Worm (Caenorhabditis elegans) whole organism, L4 larva: Measurements from ENCODE around the gene K11H12.8.

Source experiments
- F26F4.8 ChIP-seq: fragments of 200-800 bp; sonication (Bioruptor generic); conservative IDR thresholded peaks from 2 replicates; pipeline ENCODE4 v1.3.6; 2022; ENCODE audit warnings: missing genetic modification characterization, missing compliant biosample characterization
- T20F7.1 ChIP-seq: fragments of 200-800 bp; sonication (Bioruptor generic); optimal IDR thresholded peaks from 2 replicates; lab custom pipeline; 2018; ENCODE audit warnings: mild to moderate bottlenecking, missing genetic modification characterization, missing compliant biosample characterization
- Y105C5A.15 ChIP-seq: fragments of 200-800 bp; sonication (Bioruptor generic); IDR thresholded peaks from 2 replicates; pipeline ENCODE4 v1.3.6; 2022; ENCODE audit warnings: missing genetic modification characterization, missing compliant biosample characterization
- Y5F2A.4 ChIP-seq: fragments of 200-800 bp; sonication (Bioruptor generic); optimal IDR thresholded peaks from 2 replicates; lab custom pipeline; 2018; ENCODE audit warnings: mild to moderate bottlenecking, missing genetic modification characterization, missing compliant biosample characterization
- aha-1 ChIP-seq: fragments of 150-350 bp; peaks from one replicate; lab custom pipeline; 2014; ENCODE audit warnings: missing biosample characterization, missing genetic modification characterization
- aly-2 ChIP-seq: sonication (generic microtip); optimal IDR thresholded peaks from 2 replicates; lab custom pipeline; 2018; ENCODE audit warnings: missing biosample characterization, missing genetic modification characterization
- ama-1 ChIP-seq: fragments of 150-350 bp; optimal IDR thresholded peaks from 2 replicates; lab custom pipeline; 2014; ENCODE audit warnings: inconsistent platforms, mixed read lengths
- ceh-44 ChIP-seq: fragments of 200-800 bp; sonication (Bioruptor generic); IDR thresholded peaks from 2 replicates; pipeline ENCODE4 v1.3.6; 2022; ENCODE audit warnings: missing genetic modification reagents, missing genetic modification characterization, missing compliant biosample characterization
- ceh-82 ChIP-seq: sonication (generic microtip); optimal IDR thresholded peaks from 2 replicates; lab custom pipeline; 2017; ENCODE audit warnings: missing biosample characterization, missing genetic modification characterization
- cey-2 ChIP-seq: sonication (generic microtip); optimal IDR thresholded peaks from 3 replicates; lab custom pipeline; 2017; ENCODE audit warnings: missing genetic modification characterization, mild to moderate bottlenecking, missing compliant biosample characterization, antibody characterized with exemption, borderline replicate concordance; ENCODE audit not compliant: insufficient read depth
- daf-12 ChIP-seq: fragments of 150-350 bp; optimal IDR thresholded peaks from 2 replicates; lab custom pipeline; 2014; ENCODE audit warnings: missing biosample characterization, missing genetic modification reagents, missing genetic modification characterization
- daf-16 ChIP-seq, 3 experiments: sonication (generic microtip); optimal IDR thresholded peaks; 2 replicates each; lab custom pipeline; 2016 to 2017; ENCODE audit warnings: missing genetic modification characterization in 3 of 3, missing genetic modification reagents in 3 of 3, mild to moderate bottlenecking in 2 of 3, missing compliant biosample characterization in 2 of 3, missing biosample characterization in 1 of 3, moderate library complexity in 1 of 3
- daf-8 ChIP-seq: fragments of 200-800 bp; sonication (Bioruptor generic); IDR thresholded peaks from 2 replicates; pipeline ENCODE4 v1.3.6; 2022; ENCODE audit warnings: missing genetic modification characterization, missing compliant biosample characterization
- dmd-6 ChIP-seq: fragments of 200-800 bp; sonication (Bioruptor generic); IDR thresholded peaks from 2 replicates; pipeline ENCODE4 v1.3.6; 2022; ENCODE audit warnings: missing genetic modification reagents, missing genetic modification characterization, missing compliant biosample characterization
- dmd-9 ChIP-seq: fragments of 200-800 bp; sonication (Bioruptor generic); IDR thresholded peaks from 2 replicates; pipeline ENCODE4 v1.3.6; 2022; ENCODE audit warnings: missing genetic modification reagents, missing genetic modification characterization, missing compliant biosample characterization
- duxl-1 ChIP-seq: sonication (generic microtip); optimal IDR thresholded peaks from 2 replicates; lab custom pipeline; 2016; ENCODE audit warnings: mild to moderate bottlenecking, missing genetic modification characterization, moderate library complexity, missing compliant biosample characterization; ENCODE audit not compliant: poor library complexity
- dve-1 ChIP-seq: sonication (generic microtip); optimal IDR thresholded peaks from 2 replicates; lab custom pipeline; 2017; ENCODE audit warnings: antibody characterized with exemption, mild to moderate bottlenecking, missing genetic modification characterization, missing compliant biosample characterization; ENCODE audit not compliant: insufficient read depth
- egl-43 ChIP-seq: fragments of 200-800 bp; sonication (Bioruptor generic); IDR thresholded peaks from 2 replicates; pipeline ENCODE4 v1.3.6; 2022; ENCODE audit warnings: missing genetic modification reagents, missing genetic modification characterization, missing compliant biosample characterization
- hif-1 ChIP-seq, 2 experiments: sonication (generic microtip); optimal IDR thresholded peaks; 2 replicates each; lab custom pipeline; 2016 to 2017; ENCODE audit warnings: missing compliant biosample characterization in 2 of 2, missing genetic modification characterization in 2 of 2, missing genetic modification reagents in 2 of 2, missing genotype in 2 of 2, mild to moderate bottlenecking in 1 of 2
- hlh-30 ChIP-seq: sonication (generic microtip); optimal IDR thresholded peaks from 2 replicates; lab custom pipeline; 2017; ENCODE audit warnings: antibody characterized with exemption, mild to moderate bottlenecking, missing genetic modification characterization, missing compliant biosample characterization; ENCODE audit not compliant: insufficient read depth
- hmg-1.1 ChIP-seq: fragments of 200-800 bp; sonication (Bioruptor generic); IDR thresholded peaks from 2 replicates; pipeline ENCODE4 v1.3.6; 2022; ENCODE audit warnings: missing genetic modification reagents, missing genetic modification characterization, missing compliant biosample characterization
- jun-1 ChIP-seq: fragments of 150-350 bp; optimal IDR thresholded peaks from 2 replicates; lab custom pipeline; 2014; ENCODE audit warnings: missing biosample characterization, missing genetic modification reagents, missing genetic modification characterization
- lin-15B ChIP-seq: fragments of 150-350 bp; sonication (generic microtip); optimal IDR thresholded peaks from 3 replicates; lab custom pipeline; 2014; ENCODE audit warnings: missing biosample characterization, missing genetic modification characterization
- lin-29 ChIP-seq: fragments of 200-800 bp; sonication (Bioruptor generic); IDR thresholded peaks from 2 replicates; pipeline ENCODE4 v1.3.6; 2022; ENCODE audit warnings: missing genetic modification reagents, missing genetic modification characterization, missing compliant biosample characterization
- lsy-2 ChIP-seq, 2 experiments: fragments of 150-350 bp in 1 of 2; sonication (generic microtip) in 1 of 2; optimal IDR thresholded peaks; 2 replicates each; lab custom pipeline; 2014 to 2017; ENCODE audit warnings: missing biosample characterization in 2 of 2, missing genetic modification characterization in 2 of 2
- madf-9 ChIP-seq: fragments of 200-800 bp; sonication (Bioruptor generic); conservative IDR thresholded peaks from 2 replicates; pipeline ENCODE4 v1.3.6; 2022; ENCODE audit warnings: missing genetic modification reagents, missing genetic modification characterization, missing compliant biosample characterization
- mdl-1 ChIP-seq, 2 experiments: fragments of 150-350 bp in 1 of 2; sonication (generic microtip) in 1 of 2; optimal IDR thresholded peaks; 2 replicates each; lab custom pipeline; 2014 to 2017; ENCODE audit warnings: missing biosample characterization in 2 of 2, missing genetic modification characterization in 2 of 2
- mdt-29 ChIP-seq: fragments of 200-800 bp; sonication (Bioruptor generic); IDR thresholded peaks from 2 replicates; pipeline ENCODE4 v1.3.6; 2022; ENCODE audit warnings: missing genetic modification reagents, missing genetic modification characterization, missing compliant biosample characterization
- mes-2 ChIP-seq: sonication (generic microtip); optimal IDR thresholded peaks from 2 replicates; lab custom pipeline; 2016; ENCODE audit warnings: missing genotype, mild to moderate bottlenecking, missing genetic modification characterization, missing compliant biosample characterization; ENCODE audit not compliant: poor library complexity, severe bottlenecking
- mxl-2 ChIP-seq: fragments of 200-800 bp; sonication (Bioruptor generic); conservative IDR thresholded peaks from 2 replicates; pipeline ENCODE4 v1.3.6; 2022; ENCODE audit warnings: missing genetic modification reagents, missing genetic modification characterization, missing compliant biosample characterization
- nhr-102 ChIP-seq: sonication (generic microtip); optimal IDR thresholded peaks from 2 replicates; lab custom pipeline; 2016; ENCODE audit warnings: mild to moderate bottlenecking, missing genetic modification characterization, moderate library complexity, missing compliant biosample characterization
- nhr-237 ChIP-seq: sonication (generic microtip); optimal IDR thresholded peaks from 2 replicates; lab custom pipeline; 2017; ENCODE audit warnings: missing biosample characterization, missing genetic modification characterization
- nhr-25 ChIP-seq: sonication (generic microtip); optimal IDR thresholded peaks from 2 replicates; lab custom pipeline; 2017; ENCODE audit warnings: missing genetic modification characterization, mild to moderate bottlenecking, missing compliant biosample characterization, antibody characterized with exemption, moderate library complexity, borderline replicate concordance; ENCODE audit not compliant: insufficient read depth
- nhr-28 ChIP-seq: fragments of 150-350 bp; optimal IDR thresholded peaks from 2 replicates; lab custom pipeline; 2014; ENCODE audit warnings: missing biosample characterization, missing genetic modification characterization
- nhr-48 ChIP-seq: sonication (generic microtip); optimal IDR thresholded peaks from 2 replicates; lab custom pipeline; 2016; ENCODE audit warnings: mild to moderate bottlenecking, missing genetic modification characterization, missing compliant biosample characterization
- nhr-6 ChIP-seq: fragments of 150-350 bp; optimal IDR thresholded peaks from 2 replicates; lab custom pipeline; 2014; ENCODE audit warnings: missing biosample characterization, missing genetic modification characterization
- pha-4 ChIP-seq, 2 experiments: fragments of 150-350 bp in 1 of 2; fragments of 200-800 bp in 1 of 2; sonication (Bioruptor generic) in 1 of 2; IDR thresholded peaks in 1 of 2; optimal IDR thresholded peaks in 1 of 2; 2 replicates each; pipeline versions ENCODE4 v1.3.6 to Lab custom; 2014 to 2022; ENCODE audit warnings: missing genetic modification characterization in 2 of 2, missing genetic modification reagents in 2 of 2, missing biosample characterization in 1 of 2, missing compliant biosample characterization in 1 of 2
- php-3 ChIP-seq: fragments of 200-800 bp; sonication (Bioruptor generic); IDR thresholded peaks from 2 replicates; pipeline ENCODE4 v1.3.6; 2022; ENCODE audit warnings: missing genetic modification reagents, missing genetic modification characterization, missing compliant biosample characterization
- pqm-1 ChIP-seq: sonication (generic microtip); optimal IDR thresholded peaks from 2 replicates; lab custom pipeline; 2017; ENCODE audit warnings: missing biosample characterization, missing genetic modification characterization
- saeg-2 ChIP-seq: fragments of 200-800 bp; sonication (Bioruptor generic); IDR thresholded peaks from 2 replicates; pipeline ENCODE4 v1.3.6; 2022; ENCODE audit warnings: missing genetic modification reagents, missing genetic modification characterization, missing compliant biosample characterization
- sdz-12 ChIP-seq: fragments of 200-800 bp; sonication (Bioruptor generic); optimal IDR thresholded peaks from 2 replicates; lab custom pipeline; 2018; ENCODE audit warnings: mild to moderate bottlenecking, missing genetic modification characterization, missing compliant biosample characterization
- skn-1 ChIP-seq: fragments of 150-350 bp; optimal IDR thresholded peaks from 2 replicates; lab custom pipeline; 2014; ENCODE audit warnings: missing biosample characterization, missing genetic modification characterization
- tag-97 ChIP-seq: fragments of 200-800 bp; sonication (Bioruptor generic); IDR thresholded peaks from 2 replicates; pipeline ENCODE4 v1.3.6; 2022; ENCODE audit warnings: missing genetic modification characterization, missing compliant biosample characterization
- zag-1 ChIP-seq: fragments of 150-350 bp; optimal IDR thresholded peaks from 2 replicates; lab custom pipeline; 2014; ENCODE audit warnings: missing biosample characterization, missing genetic modification characterization
- ztf-11 ChIP-seq: fragments of 150-350 bp; optimal IDR thresholded peaks from 2 replicates; lab custom pipeline; 2014; ENCODE audit warnings: missing biosample characterization, missing genetic modification characterization

Gene K11H12.8

DNA sequence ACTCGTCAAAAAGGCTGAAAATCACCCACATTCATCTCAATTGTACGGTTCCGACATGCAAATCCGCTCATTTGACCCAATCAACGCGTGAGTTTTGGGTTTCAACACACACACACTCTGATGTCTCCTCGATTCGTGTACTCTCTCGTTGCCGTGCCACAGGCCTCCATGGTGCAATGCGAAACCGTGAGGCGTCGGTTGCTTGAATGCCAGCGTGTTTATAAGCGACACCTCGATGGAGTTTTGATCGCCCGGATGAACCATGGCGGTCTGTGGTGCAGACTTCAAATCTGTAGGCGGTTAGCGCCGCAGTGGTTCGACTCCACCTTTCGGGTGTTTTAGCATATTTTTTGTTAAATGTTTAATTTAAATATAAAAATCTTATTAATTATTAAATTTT lies 2.7 kb downstream of the K11H12.8 start (continued):
- peak; percentile 70 for TF ChIP-seq duxl-1
- peak in 1 of 2 experiments; percentile 32 for TF ChIP-seq mdl-1 (tag; optimal IDR thresholded peaks at IDR 0.05; lab: Kevin White, UChicago)
- TF ChIP-seq jun-1 (tag; lab: Kevin White, UChicago): no peak
- TF ChIP-seq pha-4 (GFP tag; IDR thresholded peaks at IDR 0.05; lab: Robert Waterston, UW): 0 out of 2 replicates have a peak, but pooled peaks have one; percentile 23
- TF ChIP-seq pha-4 (tag; optimal IDR thresholded peaks at IDR 0.05; lab: Kevin White, UChicago): no peak
- no peak for TF ChIP-seq dmd-9 (GFP tag; lab: Robert Waterston, UW)
- TF ChIP-seq hmg-1.1 (GFP tag; lab: Robert Waterston, UW): peak; percentile 61; the same call in 1 of the 2 replicates
- TF ChIP-seq dmd-6 (GFP tag; lab: Robert Waterston, UW): peak; percentile 29; the same call in 1 of the 2 replicates
- no peak for TF ChIP-seq ceh-44 (GFP tag; lab: Robert Waterston, UW)
- TF ChIP-seq daf-12: no peak
- TF ChIP-seq sdz-12 (GFP tag; lab: Kevin White, UChicago): no peak
- TF ChIP-seq zag-1 (tag; lab: Kevin White, UChicago): no peak
- no peak for TF ChIP-seq nhr-237 (tag; lab: Kevin White, UChicago)
- no peak for TF ChIP-seq skn-1 (tag; lab: Kevin White, UChicago)
- no peak for TF ChIP-seq tag-97 (GFP tag; lab: Robert Waterston, UW)
- no peak for TF ChIP-seq mxl-2
- no peak for TF ChIP-seq pqm-1
- no peak for TF ChIP-seq lin-15B (tag; lab: Kevin White, UChicago)
- TF ChIP-seq php-3 (GFP tag; lab: Robert Waterston, UW): no peak
- TF ChIP-seq, all 104 proteins: peak for 30

DNA sequence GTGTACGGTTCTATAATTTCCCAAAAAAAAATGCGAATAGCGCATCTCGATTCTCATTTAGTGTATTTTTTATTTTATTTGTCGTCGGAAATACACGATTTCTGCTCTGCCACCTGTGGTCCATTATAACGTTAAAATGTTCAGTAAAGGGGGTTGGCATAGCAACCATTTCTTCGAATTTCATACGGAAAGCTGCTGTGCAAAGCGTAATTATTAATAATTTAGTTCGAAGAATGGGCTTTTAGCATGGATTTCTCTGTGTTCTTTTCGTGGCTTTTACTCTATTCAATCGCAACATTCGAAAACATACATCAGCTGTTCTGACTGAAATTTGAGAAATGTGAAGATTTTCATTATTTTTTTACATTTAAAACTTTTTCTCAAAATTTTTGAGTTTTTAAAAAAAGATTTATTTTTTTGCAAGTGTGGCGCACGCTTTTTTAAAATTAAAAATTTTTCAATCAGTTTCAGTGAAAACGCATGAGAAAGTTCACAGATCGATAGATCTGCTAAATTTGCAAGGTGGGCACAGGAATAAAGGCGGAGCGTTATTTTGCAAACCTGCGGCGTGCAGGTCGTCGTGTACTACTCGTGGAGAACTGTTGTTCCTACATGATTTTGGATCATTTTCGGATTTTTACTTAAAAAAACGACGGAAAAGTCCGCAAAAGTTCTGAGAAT lies 3.4 kb downstream of the K11H12.8 start:
- peak in 1 of 2 experiments; percentile 15 for TF ChIP-seq hif-1 (tag; optimal IDR thresholded peaks at IDR 0.05; lab: Kevin White, UChicago)
- TF ChIP-seq daf-16 (GFP tag; optimal IDR thresholded peaks at IDR 0.05; lab: Kevin White, UChicago): no peak
- TF ChIP-seq daf-16 (tag; optimal IDR thresholded peaks at IDR 0.05; lab: Kevin White, UChicago): peak; percentile 29
- TF ChIP-seq nhr-102 (tag; lab: Kevin White, UChicago): no peak
- TF ChIP-seq ama-1 (lab: Kevin White, UChicago): peak; percentile 69
- no peak for TF ChIP-seq F26F4.8 (GFP tag; lab: Robert Waterston, UW)
- peak; percentile 2 for TF ChIP-seq mes-2 (tag; lab: Kevin White, UChicago)
- no peak for TF ChIP-seq aly-2 (tag; lab: Kevin White, UChicago)
- TF ChIP-seq aha-1 (tag; lab: Kevin White, UChicago): peak; percentile 85

DNA sequence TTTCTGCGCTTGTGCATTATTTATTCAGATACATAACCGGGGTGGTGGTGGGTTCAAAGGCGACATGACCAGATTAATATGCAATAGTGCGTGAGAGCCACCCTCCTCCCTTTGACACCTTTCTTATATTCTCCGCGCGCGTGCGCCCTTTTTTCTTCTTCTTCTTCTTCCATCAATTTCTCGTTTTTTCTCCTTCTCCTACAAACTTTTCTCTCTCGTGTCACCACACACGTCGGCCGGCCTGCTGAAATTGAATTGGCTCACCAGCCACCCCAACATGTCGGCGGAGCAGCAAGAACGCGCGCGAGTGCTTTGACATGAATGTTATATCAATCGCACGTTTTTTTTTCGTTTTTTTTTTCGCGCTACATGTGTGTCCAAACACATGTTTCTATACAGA lies 4.4 kb downstream of the K11H12.8 start:
- TF ChIP-seq nhr-48 (no peak), T20F7.1 (GFP tag; lab: Kevin White, UChicago) (no peak), ceh-82 (tag; lab: Kevin White, UChicago) (no peak), lsy-2 (tag; optimal IDR thresholded peaks at IDR 0.05; lab: Kevin White, UChicago) (peak in 1 of 2 experiments; percentile 31), cey-2 (tag; lab: Kevin White, UChicago) (no peak), egl-43 (GFP tag; lab: Robert Waterston, UW) (peak; percentile 23; the same call in 1 of the 2 replicates), nhr-25 (tag; lab: Kevin White, UChicago) (no peak), saeg-2 (no peak), dve-1 (tag; lab: Kevin White, UChicago) (no peak), mdl-1 (tag; optimal IDR thresholded peaks at IDR 0.05; lab: Kevin White, UChicago) (peak in 1 of 2 experiments; percentile 12), Y105C5A.15 (no peak), nhr-6 (tag; lab: Kevin White, UChicago) (no peak), ztf-11 (tag; lab: Kevin White, UChicago) (no peak), mdt-29 (no peak), hif-1 (tag; optimal IDR thresholded peaks at IDR 0.05; lab: Kevin White, UChicago) (no peak), madf-9 (GFP tag; lab: Robert Waterston, UW) (no peak), daf-8 (GFP tag; lab: Robert Waterston, UW) (no peak), lin-29 (no peak), tag-97 (GFP tag; lab: Robert Waterston, UW) (no peak), Y5F2A.4 (GFP tag; lab: Kevin White, UChicago) (no peak), nhr-28 (tag; lab: Kevin White, UChicago) (no peak), hlh-30 (peak; percentile 15)
